Fruit fly (Drosophila melanogaster) whole organism, embryonic: ENCODE measurements around the gene Synd.

Source experiments
- ATbp ChIP-seq: fragments of 200-800 bp; sonication (Bioruptor generic); optimal IDR thresholded peaks from 2 replicates; lab custom pipeline; 2017; ENCODE audit warnings: missing biosample characterization, mild to moderate bottlenecking, missing genetic modification characterization, missing genetic modification reagents
- Bdp1 ChIP-seq: fragments of 200-800 bp; sonication (Bioruptor generic); optimal IDR thresholded peaks from 3 replicates; lab custom pipeline; 2016; ENCODE audit warnings: missing biosample characterization, missing genetic modification characterization
- Blimp-1 ChIP-seq: fragments of 200-800 bp; sonication (Bioruptor generic); optimal IDR thresholded peaks from 3 replicates; lab custom pipeline; 2018; ENCODE audit warnings: missing biosample characterization, missing genetic modification characterization, mild to moderate bottlenecking, moderate library complexity, missing genetic modification reagents
- CG10209 ChIP-seq: fragments of 200-800 bp; sonication (Bioruptor generic); optimal IDR thresholded peaks from 3 replicates; lab custom pipeline; 2017; ENCODE audit warnings: missing biosample characterization, mild to moderate bottlenecking, missing genetic modification characterization, missing genetic modification reagents
- CG12155 ChIP-seq: fragments of 200-800 bp; sonication (Bioruptor generic); optimal IDR thresholded peaks from 3 replicates; lab custom pipeline; 2016; ENCODE audit warnings: missing biosample characterization, missing genetic modification characterization
- CG13296 ChIP-seq: fragments of 200-800 bp; sonication (Bioruptor generic); optimal IDR thresholded peaks from 3 replicates; lab custom pipeline; 2018; ENCODE audit warnings: missing biosample characterization, mild to moderate bottlenecking, missing genetic modification characterization
- CG13894 ChIP-seq: fragments of 200-800 bp; sonication (Bioruptor generic); optimal IDR thresholded peaks from 3 replicates; lab custom pipeline; 2018; ENCODE audit warnings: missing biosample characterization, mild to moderate bottlenecking, missing genetic modification characterization, moderate library complexity
- CG16779 ChIP-seq: fragments of 200-800 bp; sonication (Bioruptor generic); IDR thresholded peaks from 2 replicates; pipeline ENCODE4 v1.3.6; 2022; ENCODE audit warnings: missing biosample characterization, missing genetic modification characterization
- CG18764 ChIP-seq: fragments of 200-800 bp; sonication (Bioruptor generic); optimal IDR thresholded peaks from 3 replicates; lab custom pipeline; 2016; ENCODE audit warnings: missing biosample characterization, missing genetic modification characterization
- CG2202 ChIP-seq: fragments of 200-800 bp; sonication (Bioruptor generic); optimal IDR thresholded peaks from 2 replicates; lab custom pipeline; 2018; ENCODE audit warnings: missing biosample characterization, mild to moderate bottlenecking, missing genetic modification characterization
- CG30020 ChIP-seq: fragments of 200-800 bp; optimal IDR thresholded peaks from 2 replicates; lab custom pipeline; 2019; ENCODE audit warnings: missing biosample characterization, mild to moderate bottlenecking, missing genetic modification characterization, moderate library complexity
- CG30403 ChIP-seq: fragments of 200-800 bp; sonication (Bioruptor generic); optimal IDR thresholded peaks from 3 replicates; lab custom pipeline; 2016; ENCODE audit warnings: missing biosample characterization, missing genetic modification characterization
- CG32532 ChIP-seq: fragments of 200-800 bp; sonication (Bioruptor generic); IDR thresholded peaks from 2 replicates; pipeline ENCODE4 v1.3.6; 2022; ENCODE audit warnings: missing biosample characterization, missing genetic modification characterization
- CG32767 ChIP-seq: fragments of 200-800 bp; sonication (Bioruptor generic); IDR thresholded peaks from 2 replicates; pipeline ENCODE4 v1.3.6; 2022; ENCODE audit warnings: missing biosample characterization, missing genetic modification characterization
- CG3995 ChIP-seq: fragments of 200-800 bp; sonication (Bioruptor generic); optimal IDR thresholded peaks from 3 replicates; lab custom pipeline; 2016; ENCODE audit warnings: missing biosample characterization, missing genetic modification characterization
- CG4707 ChIP-seq: fragments of 200-800 bp; sonication (Bioruptor generic); optimal IDR thresholded peaks from 2 replicates; lab custom pipeline; 2018; ENCODE audit warnings: missing biosample characterization, mild to moderate bottlenecking, missing genetic modification characterization, moderate library complexity
- CG7372 ChIP-seq: fragments of 200-800 bp; sonication (Bioruptor generic); IDR thresholded peaks from 2 replicates; pipeline ENCODE4 v1.3.6; 2022; ENCODE audit warnings: missing biosample characterization, missing genetic modification characterization
- CG7745 ChIP-seq: fragments of 200-800 bp; sonication (Bioruptor generic); optimal IDR thresholded peaks from 2 replicates; lab custom pipeline; 2018; ENCODE audit warnings: missing biosample characterization, mild to moderate bottlenecking, missing genetic modification characterization, moderate library complexity
- CG8089 ChIP-seq: fragments of 200-800 bp; sonication (Bioruptor generic); optimal IDR thresholded peaks from 3 replicates; lab custom pipeline; 2016; ENCODE audit warnings: missing biosample characterization, missing genetic modification characterization
- CG8281 ChIP-seq: fragments of 200-800 bp; sonication (Bioruptor generic); optimal IDR thresholded peaks from 2 replicates; lab custom pipeline; 2018; ENCODE audit warnings: missing biosample characterization, mild to moderate bottlenecking, missing genetic modification characterization, moderate library complexity
- CG8290 ChIP-seq, 3 experiments: fragments of 200-800 bp; sonication (Bioruptor generic); optimal IDR thresholded peaks; 2 replicates each; lab custom pipeline; 2016 to 2019; ENCODE audit warnings: missing biosample characterization in 3 of 3, missing genetic modification characterization in 3 of 3, mild to moderate bottlenecking in 2 of 3, moderate library complexity in 1 of 3
- CG9215 ChIP-seq: fragments of 200-800 bp; sonication (Bioruptor generic); IDR thresholded peaks from 2 replicates; pipeline ENCODE4 v1.3.6; 2022; ENCODE audit warnings: missing biosample characterization, missing genetic modification characterization
- CG9727 ChIP-seq: fragments of 200-800 bp; sonication (Bioruptor generic); optimal IDR thresholded peaks from 3 replicates; lab custom pipeline; 2017; ENCODE audit warnings: missing biosample characterization, mild to moderate bottlenecking, missing genetic modification characterization
- CG9932 ChIP-seq: fragments of 200-800 bp; sonication (Bioruptor generic); IDR thresholded peaks from 2 replicates; pipeline ENCODE4 v1.3.6; 2022; ENCODE audit warnings: missing biosample characterization, missing genetic modification characterization
- CHES-1-like ChIP-seq: fragments of 200-800 bp; sonication (Bioruptor generic); optimal IDR thresholded peaks from 2 replicates; lab custom pipeline; 2016; ENCODE audit warnings: missing biosample characterization, missing genetic modification characterization
- D ChIP-seq, 2 experiments: fragments of 200-800 bp in 1 of 2; fragments of >200 bp in 1 of 2; sonication (Bioruptor generic) in 1 of 2; optimal IDR thresholded peaks; 2 replicates in 1 of 2; 3 replicates in 1 of 2; lab custom pipeline; 2017; ENCODE audit warnings: mild to moderate bottlenecking in 1 of 2, missing biosample characterization in 1 of 2, missing genetic modification characterization in 1 of 2, missing genetic modification reagents in 1 of 2
- D19B ChIP-seq: fragments of 200-800 bp; sonication (Bioruptor generic); optimal IDR thresholded peaks from 2 replicates; lab custom pipeline; 2017; ENCODE audit warnings: missing biosample characterization, mild to moderate bottlenecking, missing genetic modification characterization
- Hey ChIP-seq: fragments of 200-800 bp; sonication (Bioruptor generic); optimal IDR thresholded peaks from 3 replicates; lab custom pipeline; 2018; ENCODE audit warnings: missing biosample characterization, mild to moderate bottlenecking, missing genetic modification characterization
- Hsf ChIP-seq: fragments of 200-800 bp; sonication (Bioruptor generic); optimal IDR thresholded peaks from 3 replicates; lab custom pipeline; 2016; ENCODE audit warnings: missing biosample characterization, missing genetic modification characterization
- Nf-YC ChIP-seq: fragments of 200-800 bp; optimal IDR thresholded peaks from 3 replicates; lab custom pipeline; 2019; ENCODE audit warnings: missing biosample characterization, mild to moderate bottlenecking, missing genetic modification characterization, moderate library complexity
- Poxn ChIP-seq: fragments of 200-800 bp; sonication (Bioruptor generic); IDR thresholded peaks from 2 replicates; pipeline ENCODE4 v1.3.6; 2022; ENCODE audit warnings: missing biosample characterization, missing genetic modification characterization
- Ptx1 ChIP-seq: fragments of 200-800 bp; sonication (Bioruptor generic); IDR thresholded peaks from 2 replicates; pipeline ENCODE4 v1.3.6; 2022; ENCODE audit warnings: missing biosample characterization, missing genetic modification characterization
- Ssrp ChIP-seq: fragments of 200-800 bp; sonication (Bioruptor generic); optimal IDR thresholded peaks from 2 replicates; lab custom pipeline; 2018; ENCODE audit warnings: missing biosample characterization, mild to moderate bottlenecking, missing genetic modification characterization, moderate library complexity
- Xrp1 ChIP-seq: fragments of 200-800 bp; sonication (Bioruptor generic); IDR thresholded peaks from 2 replicates; pipeline ENCODE4 v1.3.6; 2022; ENCODE audit warnings: missing biosample characterization, missing genetic modification characterization
- ase ChIP-seq: fragments of 200-800 bp; sonication (Bioruptor generic); IDR thresholded peaks from 3 replicates; pipeline ENCODE4 v1.3.6; 2022; ENCODE audit warnings: missing biosample characterization, missing genetic modification characterization
- br ChIP-seq: fragments of >200 bp; optimal IDR thresholded peaks from 2 replicates; lab custom pipeline; 2017
- cwo ChIP-seq: fragments of 200-800 bp; sonication (Bioruptor generic); optimal IDR thresholded peaks from 3 replicates; lab custom pipeline; 2017; ENCODE audit warnings: missing biosample characterization, missing genetic modification characterization, mild to moderate bottlenecking, moderate library complexity, missing genetic modification reagents
- dati ChIP-seq: fragments of 200-800 bp; sonication (Bioruptor generic); IDR thresholded peaks from 2 replicates; pipeline ENCODE4 v1.3.6; 2022; ENCODE audit warnings: missing biosample characterization, missing genetic modification characterization
- dpn ChIP-seq, 2 experiments: fragments of 200-800 bp; sonication (Bioruptor generic); optimal IDR thresholded peaks; 3 replicates each; lab custom pipeline; 2016; ENCODE audit warnings: missing biosample characterization in 2 of 2, missing genetic modification characterization in 2 of 2
- esg ChIP-seq: fragments of 200-800 bp; sonication (Bioruptor generic); conservative IDR thresholded peaks from 2 replicates; pipeline ENCODE4 v1.3.6; 2022; ENCODE audit warnings: missing biosample characterization, missing genetic modification characterization
- fd96Cb ChIP-seq: fragments of 200-800 bp; sonication (Bioruptor generic); optimal IDR thresholded peaks from 2 replicates; lab custom pipeline; 2018; ENCODE audit warnings: missing biosample characterization, mild to moderate bottlenecking, missing genetic modification characterization, moderate library complexity
- gce ChIP-seq: fragments of 200-800 bp; sonication (Bioruptor generic); IDR thresholded peaks from 3 replicates; pipeline ENCODE4 v1.3.6; 2022; ENCODE audit warnings: missing biosample characterization, missing genetic modification characterization
- gem ChIP-seq: fragments of 200-800 bp; sonication (Bioruptor generic); optimal IDR thresholded peaks from 2 replicates; lab custom pipeline; 2019; ENCODE audit warnings: missing biosample characterization, mild to moderate bottlenecking, missing genetic modification characterization, moderate library complexity
- grau ChIP-seq: fragments of 200-800 bp; optimal IDR thresholded peaks from 3 replicates; lab custom pipeline; 2019; ENCODE audit warnings: missing biosample characterization, mild to moderate bottlenecking, missing genetic modification characterization, moderate library complexity
- lola ChIP-seq, 3 experiments: fragments of >200 bp in 2 of 3; fragments of 200-800 bp in 1 of 3; sonication (Bioruptor generic) in 1 of 3; optimal IDR thresholded peaks; 2 replicates each; lab custom pipeline; 2017 to 2019; ENCODE audit warnings: missing biosample characterization in 3 of 3, missing genetic modification characterization in 3 of 3, mild to moderate bottlenecking in 1 of 3, moderate library complexity in 1 of 3
- mirr ChIP-seq: fragments of 200-800 bp; sonication (Bioruptor generic); optimal IDR thresholded peaks from 3 replicates; lab custom pipeline; 2018; ENCODE audit warnings: missing biosample characterization, mild to moderate bottlenecking, missing genetic modification characterization
- nom ChIP-seq: fragments of 200-800 bp; sonication (Bioruptor generic); optimal IDR thresholded peaks from 2 replicates; lab custom pipeline; 2017; ENCODE audit warnings: missing biosample characterization, missing genetic modification characterization, mild to moderate bottlenecking, moderate library complexity, missing genetic modification reagents
- p53 ChIP-seq: fragments of 200-800 bp; sonication (Bioruptor generic); optimal IDR thresholded peaks from 2 replicates; lab custom pipeline; 2016; ENCODE audit warnings: missing biosample characterization, missing genetic modification characterization
- phol ChIP-seq: fragments of 200-800 bp; sonication (Bioruptor generic); optimal IDR thresholded peaks from 3 replicates; lab custom pipeline; 2018; ENCODE audit warnings: missing biosample characterization, mild to moderate bottlenecking, missing genetic modification characterization, moderate library complexity
- pum ChIP-seq: fragments of 200-800 bp; sonication (Bioruptor generic); optimal IDR thresholded peaks from 2 replicates; lab custom pipeline; 2016; ENCODE audit warnings: missing biosample characterization, missing genetic modification characterization

Synd gene

DNA sequence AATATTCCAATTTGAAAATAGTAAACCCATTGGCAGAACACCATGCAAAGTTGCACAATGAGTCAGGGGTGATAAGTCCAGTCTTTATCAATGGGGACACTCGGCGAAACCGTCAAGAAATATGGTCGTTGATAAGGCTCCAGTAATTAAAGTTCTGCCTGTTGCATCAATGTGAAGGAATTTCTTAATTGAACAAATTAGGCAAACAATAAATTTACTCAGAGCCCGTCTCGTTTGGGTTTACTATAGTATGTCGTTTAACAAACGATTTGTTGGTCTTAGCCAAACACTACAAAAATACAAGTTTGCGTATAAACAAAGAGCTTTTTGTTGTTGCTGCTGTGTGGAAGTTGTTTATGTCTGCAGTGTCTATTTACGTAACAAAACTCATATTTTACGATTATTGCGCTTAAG, 2.2 kb downstream of the Synd start (continued):
- TF ChIP-seq CG9932 (GFP tag; lab: Robert Waterston, UW): no peak
- no peak for TF ChIP-seq CG9727 (GFP tag; lab: Kevin White, UChicago)
- TF ChIP-seq CG13296 (GFP tag; lab: Kevin White, UChicago): peak; percentile 73
- TF ChIP-seq CG8281 (tag; lab: Kevin White, UChicago): peak; percentile 36
- TF ChIP-seq CG18764 (GFP tag; lab: Kevin White, UChicago): peak; percentile 22
- no peak for TF ChIP-seq CG12155 (GFP tag; lab: Kevin White, UChicago)
- TF ChIP-seq Bdp1 (GFP tag; lab: Kevin White, UChicago): peak; percentile 32
- no peak for TF ChIP-seq CG9215 (GFP tag; lab: Robert Waterston, UW)
- TF ChIP-seq pum (GFP tag; lab: Kevin White, UChicago): no peak
- TF ChIP-seq cwo: peak; percentile 4
- no peak for TF ChIP-seq phol (tag; lab: Kevin White, UChicago)
- TF ChIP-seq grau (tag; lab: Kevin White, UChicago): peak; percentile 26
- TF ChIP-seq gce (GFP tag; lab: Robert Waterston, UW): peak; percentile 64; the same call in 1 of the 3 replicates
- peak; percentile 81 for TF ChIP-seq mirr (GFP tag; lab: Kevin White, UChicago)
- no peak for TF ChIP-seq nom (GFP tag; lab: Kevin White, UChicago)
- peak; percentile 47; the same call in 1 of the 2 replicates for TF ChIP-seq Xrp1 (GFP tag; lab: Robert Waterston, UW)
- no peak for TF ChIP-seq p53 (GFP tag; lab: Kevin White, UChicago)
- TF ChIP-seq CG13894: no peak
- no peak for TF ChIP-seq dati
- no peak for TF ChIP-seq CG32767
- no peak for TF ChIP-seq D (optimal IDR thresholded peaks at IDR 0.05; lab: Kevin White, UChicago)
- TF ChIP-seq D (GFP tag; optimal IDR thresholded peaks at IDR 0.05; lab: Kevin White, UChicago): no peak
- TF ChIP-seq Poxn (GFP tag; lab: Robert Waterston, UW): no peak
- TF ChIP-seq CG4707: peak; percentile 2
- TF ChIP-seq CG8089 (GFP tag; lab: Kevin White, UChicago): peak; percentile 46
- no peak for TF ChIP-seq br (lab: Kevin White, UChicago)
- TF ChIP-seq CG7372 (GFP tag; lab: Robert Waterston, UW): no peak
- TF ChIP-seq CG8290 (GFP tag; optimal IDR thresholded peaks at IDR 0.05; lab: Kevin White, UChicago): no peak
- peak in 1 of 2 experiments; percentile 91 for TF ChIP-seq CG8290 (tag; optimal IDR thresholded peaks at IDR 0.05; lab: Kevin White, UChicago)
- peak; percentile 55 for TF ChIP-seq Blimp-1 (GFP tag; lab: Kevin White, UChicago)
- TF ChIP-seq CG2202 (tag; lab: Kevin White, UChicago): peak; percentile 14
- no peak for TF ChIP-seq Nf-YC (tag; lab: Kevin White, UChicago)
- no peak for TF ChIP-seq CG7745 (tag; lab: Kevin White, UChicago)
- peak; percentile 79 for TF ChIP-seq ATbp (GFP tag; lab: Kevin White, UChicago)
- TF ChIP-seq CHES-1-like (GFP tag; lab: Kevin White, UChicago): peak; percentile 8
- TF ChIP-seq CG32532 (GFP tag; lab: Robert Waterston, UW): no peak
- peak; percentile 56 for TF ChIP-seq CG10209 (GFP tag; lab: Kevin White, UChicago)
- TF ChIP-seq gem (tag; lab: Kevin White, UChicago): peak; percentile 46
- no peak for TF ChIP-seq Ptx1 (GFP tag; lab: Robert Waterston, UW)
- TF ChIP-seq Hsf (GFP tag; lab: Kevin White, UChicago): no peak
- TF ChIP-seq ase (GFP tag; lab: Robert Waterston, UW): no peak
- TF ChIP-seq Hey (tag; lab: Kevin White, UChicago): peak; percentile 9
- TF ChIP-seq CG30403 (GFP tag; lab: Kevin White, UChicago): no peak
- no peak for TF ChIP-seq esg (GFP tag; lab: Robert Waterston, UW)
- no peak for TF ChIP-seq CG3995 (GFP tag; lab: Kevin White, UChicago)
- TF ChIP-seq Ssrp (tag; lab: Kevin White, UChicago): no peak
- no peak for TF ChIP-seq lola (GFP tag; optimal IDR thresholded peaks at IDR 0.05; lab: Kevin White, UChicago)
- TF ChIP-seq dpn (GFP tag; optimal IDR thresholded peaks at IDR 0.05; lab: Kevin White, UChicago): peak in 1 of 2 experiments; percentile 23
- TF ChIP-seq CG16779 (GFP tag; lab: Robert Waterston, UW): no peak
- TF ChIP-seq fd96Cb (tag; lab: Kevin White, UChicago): no peak
- no peak for TF ChIP-seq CG30020
- peak; percentile 6 for TF ChIP-seq D19B (GFP tag; lab: Kevin White, UChicago)
